Fruit fly (Drosophila melanogaster): Measurements from ENCODE around the gene Or67b.

DNA sequence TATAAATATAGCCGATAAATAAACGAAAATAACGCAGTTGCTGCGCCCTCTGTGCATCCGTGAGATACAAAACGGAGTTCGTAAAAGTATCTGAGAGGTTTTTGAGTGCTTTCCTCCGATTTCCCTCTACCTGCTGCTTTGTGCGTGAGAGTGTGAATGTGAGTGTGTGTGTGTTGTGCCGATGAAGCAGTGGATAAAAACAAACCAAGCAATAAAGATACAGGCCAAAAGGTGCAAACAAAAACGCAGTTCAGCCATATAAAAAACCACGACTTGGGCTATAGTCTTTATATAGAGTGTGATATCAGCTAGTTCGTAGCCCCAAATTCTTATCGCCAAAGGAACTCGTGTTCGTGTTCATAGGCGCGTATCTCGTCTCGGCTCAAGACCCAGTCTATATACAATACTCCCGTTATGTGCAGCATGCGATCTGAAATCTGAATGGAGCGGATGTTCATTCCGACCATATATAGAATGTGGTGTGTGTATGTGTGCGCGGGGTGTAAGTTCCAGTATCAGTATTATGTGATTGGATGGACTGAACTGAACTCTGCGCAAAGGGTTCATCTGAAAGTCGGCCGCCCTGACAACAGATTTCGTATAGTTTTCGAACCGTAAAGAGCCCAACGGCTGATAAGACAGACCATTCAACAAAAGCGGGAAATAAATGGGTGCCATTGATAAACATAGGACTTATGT lies 13.4 kb downstream of the Or67b start:
- TF ChIP-seq CG8478 (optimal IDR thresholded peaks at IDR 0.05) = no peak
- TF ChIP-seq usp (GFP tag; optimal IDR thresholded peaks at IDR 0.05) = no peak
- no peak for TF ChIP-seq pan (optimal IDR thresholded peaks at IDR 0.05)

Measured in whole organism.